Fruit fly (Drosophila melanogaster): ENCODE measurements around the gene UbcE2M.

- TF ChIP-seq CG8478 (optimal IDR thresholded peaks at IDR 0.05) (no peak), CTCF (optimal IDR thresholded peaks at IDR 0.05) (no peak)
Observed at dm6 chr3L:8214980-8215379, 17.2 kb upstream of the UbcE2M start, which contains the start of gene CG8012.
